Worm (Caenorhabditis elegans) whole organism, young adult: ENCODE measurements around the gene cdc-14.
A peak's percentile ranks its signal among the peaks of the same experiment; 100 is the strongest.

Experiments
- B0019.2 ChIP-seq: fragments of 200-800 bp; sonication (Bioruptor generic); conservative IDR thresholded peaks from 2 replicates; pipeline ENCODE4 v1.3.6; 2022; ENCODE audit warnings: missing genetic modification reagents, missing genetic modification characterization, missing compliant biosample characterization
- C06A6.2 ChIP-seq: fragments of 200-800 bp; sonication (Bioruptor generic); conservative IDR thresholded peaks from 2 replicates; pipeline ENCODE4 v1.3.6; 2022; ENCODE audit warnings: missing genetic modification characterization, missing compliant biosample characterization
- C17E4.6 ChIP-seq: fragments of 200-800 bp; sonication (Bioruptor generic); IDR thresholded peaks from 2 replicates; pipeline ENCODE4 v1.3.6; 2022; ENCODE audit warnings: missing genetic modification reagents, missing genetic modification characterization, missing compliant biosample characterization
- F10E7.11 ChIP-seq: sonication (generic microtip); optimal IDR thresholded peaks from 2 replicates; lab custom pipeline; 2017; ENCODE audit warnings: mild to moderate bottlenecking, missing genetic modification characterization, moderate library complexity, missing compliant biosample characterization
- F22D6.2 ChIP-seq: sonication (generic microtip); optimal IDR thresholded peaks from 2 replicates; lab custom pipeline; 2016; ENCODE audit warnings: mild to moderate bottlenecking, missing genetic modification characterization, missing compliant biosample characterization
- F33H1.4 ChIP-seq: fragments of 200-800 bp; sonication (Bioruptor generic); IDR thresholded peaks from 2 replicates; pipeline ENCODE4 v1.3.6; 2022; ENCODE audit warnings: missing genetic modification reagents, missing genetic modification characterization, missing compliant biosample characterization
- F37B4.10 ChIP-seq: fragments of 200-800 bp; sonication (Bioruptor generic); IDR thresholded peaks from 2 replicates; pipeline ENCODE4 v1.3.6; 2022; ENCODE audit warnings: missing genetic modification characterization, missing compliant biosample characterization
- Y53F4B.3 ChIP-seq: fragments of 200-800 bp; sonication (Bioruptor generic); IDR thresholded peaks from 2 replicates; pipeline ENCODE4 v1.3.6; 2022; ENCODE audit warnings: missing genetic modification reagents, missing genetic modification characterization, missing compliant biosample characterization
- Y56A3A.18 ChIP-seq: fragments of 200-800 bp; sonication (Bioruptor generic); IDR thresholded peaks from 2 replicates; pipeline ENCODE4 v1.3.6; 2022; ENCODE audit warnings: missing genetic modification reagents, missing genetic modification characterization, missing compliant biosample characterization
- Y79H2A.3 ChIP-seq: fragments of 200-800 bp; sonication (Bioruptor generic); conservative IDR thresholded peaks from 2 replicates; pipeline ENCODE4 v1.3.6; 2022; ENCODE audit warnings: missing genetic modification reagents, missing genetic modification characterization, missing compliant biosample characterization
- ZK185.1 ChIP-seq: sonication (generic microtip); optimal IDR thresholded peaks from 2 replicates; lab custom pipeline; 2016; ENCODE audit warnings: mild to moderate bottlenecking, missing genetic modification characterization, missing compliant biosample characterization; ENCODE audit not compliant: poor library complexity, severe bottlenecking
- akir-1 ChIP-seq: fragments of 200-800 bp; sonication (Bioruptor generic); optimal IDR thresholded peaks from 2 replicates; lab custom pipeline; 2018; ENCODE audit warnings: mild to moderate bottlenecking, missing genetic modification characterization, moderate library complexity, missing compliant biosample characterization
- aptf-3 ChIP-seq: fragments of 200-800 bp; sonication (Bioruptor generic); IDR thresholded peaks from 2 replicates; pipeline ENCODE4 v1.3.6; 2022; ENCODE audit warnings: missing genetic modification characterization, missing compliant biosample characterization
- attf-6 ChIP-seq: fragments of 200-800 bp; sonication (Bioruptor generic); IDR thresholded peaks from 2 replicates; pipeline ENCODE4 v1.3.6; 2022; ENCODE audit warnings: missing genetic modification reagents, missing genetic modification characterization, missing compliant biosample characterization
- cebp-2 ChIP-seq: fragments of 200-800 bp; sonication (Bioruptor generic); IDR thresholded peaks from 2 replicates; pipeline ENCODE4 v1.3.6; 2022; ENCODE audit warnings: missing genetic modification characterization, missing compliant biosample characterization
- ceh-100 ChIP-seq: fragments of 200-800 bp; sonication (Bioruptor generic); IDR thresholded peaks from 2 replicates; pipeline ENCODE4 v1.3.6; 2022; ENCODE audit warnings: missing genetic modification reagents, missing genetic modification characterization, missing compliant biosample characterization
- chd-7 ChIP-seq: sonication (generic microtip); optimal IDR thresholded peaks from 2 replicates; lab custom pipeline; 2016; ENCODE audit warnings: mild to moderate bottlenecking, missing genetic modification characterization, moderate library complexity, missing compliant biosample characterization
- egl-18 ChIP-seq: fragments of 200-800 bp; sonication (Bioruptor generic); IDR thresholded peaks from 2 replicates; pipeline ENCODE4 v1.3.6; 2022; ENCODE audit warnings: missing genetic modification reagents, missing genetic modification characterization, missing compliant biosample characterization
- egrh-3 ChIP-seq: fragments of 200-800 bp; sonication (Bioruptor generic); IDR thresholded peaks from 2 replicates; pipeline ENCODE4 v1.3.6; 2022; ENCODE audit warnings: missing genetic modification reagents, missing genetic modification characterization, missing compliant biosample characterization
- hmg-1.2 ChIP-seq: fragments of 200-800 bp; sonication (Bioruptor generic); IDR thresholded peaks from 2 replicates; pipeline ENCODE4 v1.3.6; 2022; ENCODE audit warnings: missing genetic modification reagents, missing genetic modification characterization, missing compliant biosample characterization
- hsf-1 ChIP-seq: fragments of 200-800 bp; sonication (Bioruptor generic); IDR thresholded peaks from 2 replicates; pipeline ENCODE4 v1.3.6; 2022; ENCODE audit warnings: missing genetic modification reagents, missing genetic modification characterization, missing compliant biosample characterization
- lag-1 ChIP-seq: fragments of 200-800 bp; sonication (Bioruptor generic); IDR thresholded peaks from 2 replicates; pipeline ENCODE4 v1.3.6; 2022; ENCODE audit warnings: missing genetic modification reagents, missing genetic modification characterization, missing compliant biosample characterization
- let-526 ChIP-seq: fragments of 200-800 bp; sonication (Bioruptor generic); IDR thresholded peaks from 2 replicates; pipeline ENCODE4 v1.3.6; 2022; ENCODE audit warnings: missing genetic modification reagents, missing genetic modification characterization, missing compliant biosample characterization
- lin-26 ChIP-seq: fragments of 200-800 bp; sonication (Bioruptor generic); IDR thresholded peaks from 2 replicates; pipeline ENCODE4 v1.3.6; 2022; ENCODE audit warnings: missing genetic modification reagents, missing genetic modification characterization, missing compliant biosample characterization
- lin-40 ChIP-seq: sonication (generic microtip); optimal IDR thresholded peaks from 2 replicates; lab custom pipeline; 2016; ENCODE audit warnings: missing genetic modification characterization, mild to moderate bottlenecking, missing compliant biosample characterization, missing genotype, missing genetic modification reagents
- lsl-1 ChIP-seq: fragments of 200-800 bp; sonication (Bioruptor generic); optimal IDR thresholded peaks from 2 replicates; lab custom pipeline; 2018; ENCODE audit warnings: mild to moderate bottlenecking, missing genetic modification characterization, moderate library complexity, missing compliant biosample characterization
- madf-3 ChIP-seq: fragments of 200-800 bp; sonication (Bioruptor generic); IDR thresholded peaks from 2 replicates; pipeline ENCODE4 v1.3.6; 2022; ENCODE audit warnings: missing genetic modification reagents, missing genetic modification characterization, missing compliant biosample characterization
- madf-6 ChIP-seq: fragments of 200-800 bp; sonication (Bioruptor generic); IDR thresholded peaks from 2 replicates; pipeline ENCODE4 v1.3.6; 2022; ENCODE audit warnings: missing genetic modification reagents, missing genetic modification characterization, missing compliant biosample characterization
- nfya-2 ChIP-seq: fragments of 200-800 bp; sonication (Bioruptor generic); IDR thresholded peaks from 2 replicates; pipeline ENCODE4 v1.3.6; 2022; ENCODE audit warnings: missing genetic modification reagents, missing genetic modification characterization, missing compliant biosample characterization
- nfyb-1 ChIP-seq: fragments of 200-800 bp; sonication (Bioruptor generic); IDR thresholded peaks from 2 replicates; pipeline ENCODE4 v1.3.6; 2022; ENCODE audit warnings: missing genetic modification reagents, missing genetic modification characterization, missing compliant biosample characterization
- nhr-90 ChIP-seq: sonication (generic microtip); optimal IDR thresholded peaks from 2 replicates; lab custom pipeline; 2016; ENCODE audit warnings: missing genotype, mild to moderate bottlenecking, missing genetic modification characterization, missing compliant biosample characterization
- pbrm-1 ChIP-seq: fragments of 200-800 bp; sonication (Bioruptor generic); IDR thresholded peaks from 2 replicates; pipeline ENCODE4 v1.3.6; 2022; ENCODE audit warnings: missing genetic modification reagents, missing genetic modification characterization, missing compliant biosample characterization
- repo-1 ChIP-seq: sonication (generic microtip); optimal IDR thresholded peaks from 2 replicates; lab custom pipeline; 2017; ENCODE audit warnings: mild to moderate bottlenecking, missing genetic modification characterization, missing compliant biosample characterization
- snpc-1.1 ChIP-seq: sonication (generic microtip); optimal IDR thresholded peaks from 2 replicates; lab custom pipeline; 2017; ENCODE audit warnings: missing genetic modification characterization, mild to moderate bottlenecking, missing compliant biosample characterization, antibody characterized with exemption, moderate library complexity, missing genotype, missing genetic modification reagents; ENCODE audit not compliant: insufficient read depth
- snpc-1.3 ChIP-seq: sonication (generic microtip); optimal IDR thresholded peaks from 2 replicates; lab custom pipeline; 2017; ENCODE audit warnings: missing genetic modification characterization, mild to moderate bottlenecking, missing compliant biosample characterization, antibody characterized with exemption, moderate library complexity, missing genotype, missing genetic modification reagents; ENCODE audit not compliant: insufficient read depth
- snpc-4 ChIP-seq, 5 experiments: fragments of 150-350 bp in 1 of 5; sonication (generic microtip) in 4 of 5; optimal IDR thresholded peaks; 2 replicates each; lab custom pipeline; 2014 to 2018; ENCODE audit warnings: missing genetic modification characterization in 5 of 5, missing biosample characterization in 3 of 5, antibody characterized with exemption in 2 of 5, mild to moderate bottlenecking in 2 of 5, missing compliant biosample characterization in 2 of 5, missing genotype in 2 of 5, moderate library complexity in 2 of 5, missing genetic modification reagents in 1 of 5
- tbp1 ChIP-seq: fragments of 200-800 bp; sonication (Bioruptor generic); optimal IDR thresholded peaks from 2 replicates; lab custom pipeline; 2018; ENCODE audit warnings: mild to moderate bottlenecking, missing genetic modification characterization, missing compliant biosample characterization
- ztf-28 ChIP-seq: fragments of 200-800 bp; sonication (Bioruptor generic); IDR thresholded peaks from 2 replicates; pipeline ENCODE4 v1.3.6; 2022; ENCODE audit warnings: missing genetic modification reagents, missing genetic modification characterization, missing compliant biosample characterization

cdc-14 gene

ce11 chrII:5572082-5572746 is 21.0 kb downstream of the cdc-14 start (continued):
- TF ChIP-seq aptf-3 (no peak), tbp1 (no peak), egl-18 (GFP tag; lab: Robert Waterston, UW) (no peak), repo-1 (no peak), nfya-2 (GFP tag; lab: Robert Waterston, UW) (no peak), madf-3 (GFP tag; lab: Robert Waterston, UW) (no peak), C06A6.2 (GFP tag; lab: Robert Waterston, UW) (no peak), snpc-1.3 (tag; lab: Kevin White, UChicago) (no peak), chd-7 (tag; lab: Kevin White, UChicago) (peak; percentile 35), hsf-1 (GFP tag; lab: Robert Waterston, UW) (no peak), Y79H2A.3 (GFP tag; lab: Robert Waterston, UW) (no peak), nhr-90 (tag; lab: Kevin White, UChicago) (no peak), F22D6.2 (tag; lab: Kevin White, UChicago) (no peak), lag-1 (GFP tag; lab: Robert Waterston, UW) (no peak), F33H1.4 (GFP tag; lab: Robert Waterston, UW) (no peak), akir-1 (GFP tag; lab: Kevin White, UChicago) (no peak), ztf-28 (GFP tag; lab: Robert Waterston, UW) (no peak), ZK185.1 (tag; lab: Kevin White, UChicago) (no peak), F10E7.11 (tag; lab: Kevin White, UChicago) (no peak), C17E4.6 (GFP tag; lab: Robert Waterston, UW) (no peak), let-526 (GFP tag; lab: Robert Waterston, UW) (no peak)

ce11 chrII:5570272-5570671 is 23.0 kb downstream of the cdc-14 start, which contains the start of the genes C17C3.1 and C17C3.15:
Gene C17C3.1 (plus strand): TSS chrII:5570572.
Gene C17C3.15 (plus strand): TSS chrII:5570654.
- TF ChIP-seq madf-6 (GFP tag; lab: Robert Waterston, UW) (no peak), Y56A3A.18 (GFP tag; lab: Robert Waterston, UW) (no peak), lin-40 (no peak)

- TF ChIP-seq nfyb-1 (GFP tag; lab: Robert Waterston, UW): 0 out of 2 replicates have a peak, but pooled peaks have one; percentile 41
- TF ChIP-seq F37B4.10 (GFP tag; lab: Robert Waterston, UW): no peak
- TF ChIP-seq cebp-2: 0 out of 2 replicates have a peak, but pooled peaks have one; percentile 50
- TF ChIP-seq Y53F4B.3 (GFP tag; lab: Robert Waterston, UW): no peak
- TF ChIP-seq attf-6 (GFP tag; lab: Robert Waterston, UW): peak; percentile 82; the same call in 1 of the 2 replicates
- TF ChIP-seq B0019.2 (GFP tag; lab: Robert Waterston, UW): no peak
- TF ChIP-seq snpc-1.1 (tag; lab: Kevin White, UChicago): peak; percentile 80
- TF ChIP-seq lsl-1 (GFP tag; lab: Kevin White, UChicago): no peak
- no peak for TF ChIP-seq snpc-4 (GFP tag; optimal IDR thresholded peaks at IDR 0.05; lab: Kevin White, UChicago)
- peak in 2 of 4 experiments; percentile 75 to 91 for TF ChIP-seq snpc-4 (tag; optimal IDR thresholded peaks at IDR 0.05; lab: Kevin White, UChicago)
- TF ChIP-seq pbrm-1: peak; percentile 72; the same call in 1 of the 2 replicates
- TF ChIP-seq let-526 (GFP tag; lab: Robert Waterston, UW): no peak
- TF ChIP-seq hmg-1.2 (GFP tag; lab: Robert Waterston, UW): peak; percentile 74
- no peak for TF ChIP-seq egrh-3 (GFP tag; lab: Robert Waterston, UW)
- 0 out of 2 replicates have a peak, but pooled peaks have one; percentile 56 for TF ChIP-seq lin-26 (GFP tag; lab: Robert Waterston, UW)
- TF ChIP-seq ceh-100 (GFP tag; lab: Robert Waterston, UW): no peak
Measured at ce11 chrII:5565082-5565623, 28.1 kb downstream of the cdc-14 start.
